Worm (Caenorhabditis elegans) whole organism, late embryonic: ENCODE data around the gene R144.3.

Experiments
- F13H6.1 ChIP-seq: sonication (generic microtip); optimal IDR thresholded peaks from 2 replicates; lab custom pipeline; 2016; ENCODE audit warnings: missing genetic modification characterization, missing compliant biosample characterization
- K02D7.2 ChIP-seq: sonication (generic microtip); optimal IDR thresholded peaks from 2 replicates; lab custom pipeline; 2017; ENCODE audit warnings: mild to moderate bottlenecking, missing genetic modification characterization, missing compliant biosample characterization
- K09A11.1 ChIP-seq: sonication (generic microtip); optimal IDR thresholded peaks from 2 replicates; lab custom pipeline; 2017; ENCODE audit warnings: antibody characterized with exemption, mild to moderate bottlenecking, missing genetic modification characterization, missing compliant biosample characterization; ENCODE audit not compliant: insufficient read depth
- Y22D7AL.16 ChIP-seq: sonication (generic microtip); optimal IDR thresholded peaks from 2 replicates; lab custom pipeline; 2016; ENCODE audit warnings: missing genetic modification characterization, missing compliant biosample characterization
- ceh-18 ChIP-seq: sonication (generic microtip); optimal IDR thresholded peaks from 2 replicates; lab custom pipeline; 2016; ENCODE audit warnings: missing genetic modification characterization, missing compliant biosample characterization
- ceh-19 ChIP-seq: fragments of 200-800 bp; sonication (Bioruptor generic); optimal IDR thresholded peaks from 2 replicates; lab custom pipeline; 2018; ENCODE audit warnings: mild to moderate bottlenecking, missing genetic modification characterization, missing compliant biosample characterization
- ceh-2 ChIP-seq: sonication (generic microtip); optimal IDR thresholded peaks from 2 replicates; lab custom pipeline; 2016; ENCODE audit warnings: missing genotype, missing genetic modification characterization, missing compliant biosample characterization
- ceh-22 ChIP-seq: sonication (generic microtip); optimal IDR thresholded peaks from 2 replicates; lab custom pipeline; 2017; ENCODE audit warnings: missing biosample characterization, missing genetic modification characterization
- ceh-24 ChIP-seq: sonication (generic microtip); optimal IDR thresholded peaks from 2 replicates; lab custom pipeline; 2016; ENCODE audit warnings: mild to moderate bottlenecking, missing genetic modification characterization, missing compliant biosample characterization
- ceh-30 ChIP-seq: fragments of 150-350 bp; optimal IDR thresholded peaks from 2 replicates; lab custom pipeline; 2014; ENCODE audit warnings: missing biosample characterization, missing genetic modification characterization
- ceh-31 ChIP-seq: sonication (generic microtip); optimal IDR thresholded peaks from 2 replicates; lab custom pipeline; 2016; ENCODE audit warnings: missing genetic modification characterization, missing compliant biosample characterization
- ceh-34 ChIP-seq: sonication (generic microtip); optimal IDR thresholded peaks from 2 replicates; lab custom pipeline; 2016; ENCODE audit warnings: mild to moderate bottlenecking, missing genetic modification characterization, missing compliant biosample characterization
- ceh-48 ChIP-seq: sonication (generic microtip); optimal IDR thresholded peaks from 2 replicates; lab custom pipeline; 2016; ENCODE audit warnings: missing genetic modification characterization, inconsistent platforms, missing compliant biosample characterization
- dve-1 ChIP-seq: sonication (generic microtip); optimal IDR thresholded peaks from 2 replicates; lab custom pipeline; 2017; ENCODE audit warnings: antibody characterized with exemption, mild to moderate bottlenecking, missing genetic modification characterization, missing compliant biosample characterization
- elt-2 ChIP-seq: sonication (generic microtip); optimal IDR thresholded peaks from 2 replicates; lab custom pipeline; 2016; ENCODE audit warnings: missing genetic modification reagents, missing genetic modification characterization, missing compliant biosample characterization
- ets-4 ChIP-seq: sonication (generic microtip); optimal IDR thresholded peaks from 2 replicates; lab custom pipeline; 2016; ENCODE audit warnings: missing genetic modification characterization, missing compliant biosample characterization
- eyg-1 ChIP-seq: sonication (generic microtip); optimal IDR thresholded peaks from 2 replicates; lab custom pipeline; 2016; ENCODE audit warnings: missing genotype, missing genetic modification characterization, missing compliant biosample characterization
- fkh-10 ChIP-seq: fragments of 150-350 bp; optimal IDR thresholded peaks from 2 replicates; lab custom pipeline; 2014; ENCODE audit warnings: missing biosample characterization, missing genetic modification reagents, missing genetic modification characterization
- gmeb-2 ChIP-seq: sonication (generic microtip); optimal IDR thresholded peaks from 2 replicates; lab custom pipeline; 2016; ENCODE audit warnings: missing genetic modification characterization, inconsistent platforms, missing compliant biosample characterization
- hlh-6 ChIP-seq: sonication (generic microtip); optimal IDR thresholded peaks from 2 replicates; lab custom pipeline; 2016; ENCODE audit warnings: missing genotype, missing genetic modification characterization, missing compliant biosample characterization
- lim-6 ChIP-seq: sonication (generic microtip); optimal IDR thresholded peaks from 2 replicates; lab custom pipeline; 2016; ENCODE audit warnings: missing genetic modification characterization, missing compliant biosample characterization
- lin-11 ChIP-seq: fragments of 200-800 bp; sonication (Bioruptor generic); optimal IDR thresholded peaks from 2 replicates; lab custom pipeline; 2018; ENCODE audit warnings: mild to moderate bottlenecking, missing genetic modification characterization, missing compliant biosample characterization
- madf-2 ChIP-seq: sonication (generic microtip); optimal IDR thresholded peaks from 2 replicates; lab custom pipeline; 2017; ENCODE audit warnings: missing genetic modification characterization, missing compliant biosample characterization
- mec-3 ChIP-seq: sonication (generic microtip); optimal IDR thresholded peaks from 2 replicates; lab custom pipeline; 2016; ENCODE audit warnings: borderline replicate concordance, missing genetic modification characterization, missing compliant biosample characterization
- nfya-1 ChIP-seq: sonication (generic microtip); optimal IDR thresholded peaks from 2 replicates; lab custom pipeline; 2017; ENCODE audit warnings: missing genetic modification characterization, mild to moderate bottlenecking, missing compliant biosample characterization, antibody characterized with exemption, moderate library complexity
- nhr-232 ChIP-seq: sonication (generic microtip); optimal IDR thresholded peaks from 2 replicates; lab custom pipeline; 2016; ENCODE audit warnings: missing genetic modification characterization, missing compliant biosample characterization
- npax-4 ChIP-seq: sonication (generic microtip); optimal IDR thresholded peaks from 2 replicates; lab custom pipeline; 2016; ENCODE audit warnings: missing genetic modification characterization, missing compliant biosample characterization
- odd-2 ChIP-seq: sonication (generic microtip); optimal IDR thresholded peaks from 2 replicates; lab custom pipeline; 2017; ENCODE audit warnings: antibody characterized with exemption, mild to moderate bottlenecking, missing genetic modification characterization, missing compliant biosample characterization
- pag-3 ChIP-seq: sonication (generic microtip); optimal IDR thresholded peaks from 2 replicates; lab custom pipeline; 2016; ENCODE audit warnings: missing compliant biosample characterization, missing genetic modification characterization, borderline replicate concordance
- pat-9 ChIP-seq: fragments of 200-800 bp; sonication (Bioruptor generic); optimal IDR thresholded peaks from 2 replicates; lab custom pipeline; 2018; ENCODE audit warnings: mild to moderate bottlenecking, missing genetic modification characterization, moderate library complexity, missing compliant biosample characterization
- pqm-1 ChIP-seq: sonication (generic microtip); optimal IDR thresholded peaks from 2 replicates; lab custom pipeline; 2016; ENCODE audit warnings: missing genetic modification characterization, missing compliant biosample characterization
- pros-1 ChIP-seq: fragments of 150-350 bp; optimal IDR thresholded peaks from 2 replicates; lab custom pipeline; 2014; ENCODE audit warnings: missing biosample characterization, missing genetic modification reagents, missing genetic modification characterization
- ref-2 ChIP-seq: sonication (generic microtip); optimal IDR thresholded peaks from 2 replicates; lab custom pipeline; 2016; ENCODE audit warnings: missing genetic modification characterization, missing compliant biosample characterization
- rnt-1 ChIP-seq: sonication (generic microtip); optimal IDR thresholded peaks from 2 replicates; lab custom pipeline; 2016; ENCODE audit warnings: missing genetic modification characterization, missing compliant biosample characterization
- syd-9 ChIP-seq: sonication (generic microtip); optimal IDR thresholded peaks from 2 replicates; lab custom pipeline; 2016; ENCODE audit warnings: mild to moderate bottlenecking, missing genetic modification characterization, moderate library complexity, missing compliant biosample characterization
- unc-3 ChIP-seq, 2 experiments: fragments of 200-800 bp in 1 of 2; sonication (Bioruptor generic) in 1 of 2; sonication (generic microtip) in 1 of 2; conservative IDR thresholded peaks in 1 of 2; optimal IDR thresholded peaks in 1 of 2; 2 replicates each; pipeline versions ENCODE4 v1.3.6 to Lab custom; 2016 to 2022; ENCODE audit warnings: missing compliant biosample characterization in 2 of 2, missing genetic modification characterization in 2 of 2, missing genetic modification reagents in 1 of 2
- unc-42 ChIP-seq: sonication (generic microtip); optimal IDR thresholded peaks from 2 replicates; lab custom pipeline; 2016; ENCODE audit warnings: missing genotype, missing genetic modification characterization, missing compliant biosample characterization
- ztf-16 ChIP-seq: sonication (generic microtip); optimal IDR thresholded peaks from 2 replicates; lab custom pipeline; 2017; ENCODE audit warnings: missing genetic modification characterization, missing compliant biosample characterization

Gene R144.3

ce11 chrIII:4987666-4988065 lies 34.1 kb upstream of the R144.3 start:
- TF ChIP-seq pqm-1 (tag; lab: Kevin White, UChicago) = no peak
- no peak for TF ChIP-seq pat-9 (tag; lab: Kevin White, UChicago)
- no peak for TF ChIP-seq dve-1
- no peak for TF ChIP-seq madf-2 (tag; lab: Kevin White, UChicago)
- no peak for TF ChIP-seq ztf-16
- no peak for TF ChIP-seq K09A11.1 (tag; lab: Kevin White, UChicago)
- TF ChIP-seq ceh-24 = no peak
- no peak for TF ChIP-seq npax-4 (tag; lab: Kevin White, UChicago)
- TF ChIP-seq nhr-232 = no peak

ce11 chrIII:4998111-4998859 lies 23.5 kb upstream of the R144.3 start, which contains the start of gene tmem-131:
TSS of gene tmem-131 (minus strand) at chrIII:4998161.
- TF ChIP-seq pat-9 (tag; lab: Kevin White, UChicago) (no peak), nfya-1 (peak; percentile 14), mec-3 (tag; lab: Kevin White, UChicago) (no peak), ceh-22 (tag; lab: Kevin White, UChicago) (no peak)

- no peak for TF ChIP-seq hlh-6 (tag; lab: Kevin White, UChicago)
- TF ChIP-seq ceh-2 (tag; lab: Kevin White, UChicago) = peak; percentile 24
- peak; percentile 73 for TF ChIP-seq ets-4 (tag; lab: Kevin White, UChicago)
- TF ChIP-seq Y22D7AL.16 (tag; lab: Kevin White, UChicago) = no peak
- TF ChIP-seq lim-6 (tag; lab: Kevin White, UChicago) = no peak
- no peak for TF ChIP-seq gmeb-2 (tag; lab: Kevin White, UChicago)
- no peak for TF ChIP-seq unc-42 (tag; lab: Kevin White, UChicago)
- TF ChIP-seq rnt-1 (tag; lab: Kevin White, UChicago) = no peak
These were observed 22.8 kb upstream of the R144.3 start, which contains the start of gene smcr-8 for ce11 chrIII:4998956-4999425. TSS of gene smcr-8 (plus strand) at chrIII:4999375.

ce11 chrIII:5002231-5002630 lies 19.6 kb upstream of the R144.3 start, which contains the start of gene R144.10:
TSS of gene R144.10 (minus strand) at chrIII:5002331.
- TF ChIP-seq elt-2 (tag; lab: Kevin White, UChicago) = no peak
- TF ChIP-seq K09A11.1 (tag; lab: Kevin White, UChicago) = no peak
- TF ChIP-seq eyg-1 = no peak
- no peak for TF ChIP-seq lin-11 (tag; lab: Kevin White, UChicago)
- TF ChIP-seq ceh-30 (tag; lab: Kevin White, UChicago) = no peak
- no peak for TF ChIP-seq F13H6.1
- TF ChIP-seq ceh-34 (tag; lab: Kevin White, UChicago) = no peak
- no peak for TF ChIP-seq unc-3 (GFP tag; conservative IDR thresholded peaks at IDR 0.05; lab: Robert Waterston, UW)
- TF ChIP-seq unc-3 (tag; optimal IDR thresholded peaks at IDR 0.05; lab: Kevin White, UChicago) = no peak
- no peak for TF ChIP-seq pag-3 (tag; lab: Kevin White, UChicago)

- TF ChIP-seq fkh-10 (GFP tag; lab: Kevin White, UChicago) (no peak), eyg-1 (no peak), pros-1 (no peak), ceh-30 (tag; lab: Kevin White, UChicago) (no peak), ceh-22 (tag; lab: Kevin White, UChicago) (no peak), ceh-31 (no peak), odd-2 (tag; lab: Kevin White, UChicago) (no peak), ceh-48 (tag; lab: Kevin White, UChicago) (no peak), ceh-19 (no peak), rnt-1 (tag; lab: Kevin White, UChicago) (no peak), mec-3 (tag; lab: Kevin White, UChicago) (no peak), K02D7.2 (tag; lab: Kevin White, UChicago) (no peak), npax-4 (tag; lab: Kevin White, UChicago) (no peak), ceh-18 (tag; lab: Kevin White, UChicago) (no peak), pat-9 (tag; lab: Kevin White, UChicago) (no peak), nfya-1 (no peak), syd-9 (no peak), Y22D7AL.16 (tag; lab: Kevin White, UChicago) (no peak), ref-2 (tag; lab: Kevin White, UChicago) (no peak)
- TF ChIP-seq, all 69 proteins: peak for 0
These were observed 17.2 kb upstream of the R144.3 start, which contains the start of gene R144.6 for ce11 chrIII:5004621-5005020. TSS of gene R144.6 (minus strand) at chrIII:5004721.
